Fruit fly (Drosophila melanogaster) whole organism, embryonic: Measurements from ENCODE around the gene AlaRS-m.

ENCODE experiments used
- CG10321 ChIP-seq: fragments of 200-800 bp; sonication (Bioruptor generic); IDR thresholded peaks from 2 replicates; pipeline ENCODE4 v1.3.6; 2022; ENCODE audit warnings: missing biosample characterization, missing genetic modification characterization
- CG11085 ChIP-seq: fragments of 200-800 bp; sonication (Bioruptor generic); IDR thresholded peaks from 2 replicates; pipeline ENCODE4 v1.3.6; 2022; ENCODE audit warnings: missing biosample characterization, missing genetic modification characterization
- CG11504 ChIP-seq: fragments of 200-800 bp; sonication (Bioruptor generic); optimal IDR thresholded peaks from 3 replicates; lab custom pipeline; 2019; ENCODE audit warnings: missing biosample characterization, mild to moderate bottlenecking, missing genetic modification characterization, moderate library complexity
- CG15514 ChIP-seq: fragments of 200-800 bp; sonication (Bioruptor generic); optimal IDR thresholded peaks from 3 replicates; lab custom pipeline; 2017; ENCODE audit warnings: missing biosample characterization, missing genetic modification characterization, mild to moderate bottlenecking, moderate library complexity, missing genetic modification reagents
- CG15696 ChIP-seq: fragments of 200-800 bp; sonication (Bioruptor generic); optimal IDR thresholded peaks from 2 replicates; lab custom pipeline; 2019; ENCODE audit warnings: missing biosample characterization, mild to moderate bottlenecking, missing genetic modification characterization, moderate library complexity
- CG17328 ChIP-seq: fragments of 200-800 bp; sonication (Bioruptor generic); IDR thresholded peaks from 2 replicates; pipeline ENCODE4 v1.3.6; 2022; ENCODE audit warnings: missing biosample characterization, missing genetic modification characterization
- CG18599 ChIP-seq: fragments of 200-800 bp; sonication (Bioruptor generic); optimal IDR thresholded peaks from 3 replicates; lab custom pipeline; 2017; ENCODE audit warnings: missing biosample characterization, missing genetic modification characterization, mild to moderate bottlenecking, moderate library complexity, missing genetic modification reagents
- CG2712 ChIP-seq: fragments of 200-800 bp; optimal IDR thresholded peaks from 3 replicates; lab custom pipeline; 2019; ENCODE audit warnings: missing biosample characterization, mild to moderate bottlenecking, missing genetic modification characterization, moderate library complexity
- CG31365 ChIP-seq: fragments of 200-800 bp; sonication (Bioruptor generic); optimal IDR thresholded peaks from 2 replicates; lab custom pipeline; 2018; ENCODE audit warnings: missing biosample characterization, mild to moderate bottlenecking, missing genetic modification characterization
- CG3838 ChIP-seq: fragments of 200-800 bp; sonication (Bioruptor generic); optimal IDR thresholded peaks from 3 replicates; lab custom pipeline; 2016; ENCODE audit warnings: missing biosample characterization, missing genetic modification characterization
- CG4424 ChIP-seq: fragments of 200-800 bp; sonication (Bioruptor generic); optimal IDR thresholded peaks from 3 replicates; lab custom pipeline; 2016; ENCODE audit warnings: missing biosample characterization, missing genetic modification characterization
- CG7271 ChIP-seq: fragments of 200-800 bp; sonication (Bioruptor generic); optimal IDR thresholded peaks from 2 replicates; lab custom pipeline; 2018; ENCODE audit warnings: missing biosample characterization, mild to moderate bottlenecking, missing genetic modification characterization, moderate library complexity
- CG7357 ChIP-seq: fragments of 200-800 bp; sonication (Bioruptor generic); IDR thresholded peaks from 3 replicates; pipeline ENCODE4 v1.3.6; 2022; ENCODE audit warnings: missing biosample characterization, missing genetic modification characterization
- CG7745 ChIP-seq: fragments of 200-800 bp; sonication (Bioruptor generic); optimal IDR thresholded peaks from 2 replicates; lab custom pipeline; 2018; ENCODE audit warnings: missing biosample characterization, mild to moderate bottlenecking, missing genetic modification characterization, moderate library complexity
- Dbx ChIP-seq: fragments of 200-800 bp; sonication (Bioruptor generic); IDR thresholded peaks from 3 replicates; pipeline ENCODE4 v1.3.6; 2022; ENCODE audit warnings: missing biosample characterization, missing genetic modification characterization
- HHEX ChIP-seq: fragments of 200-800 bp; sonication (Bioruptor generic); optimal IDR thresholded peaks from 3 replicates; lab custom pipeline; 2017; ENCODE audit warnings: missing biosample characterization, mild to moderate bottlenecking, missing genetic modification characterization, missing genetic modification reagents
- Hmr ChIP-seq: fragments of 200-800 bp; sonication (Bioruptor generic); optimal IDR thresholded peaks from 3 replicates; lab custom pipeline; 2017; ENCODE audit warnings: mild to moderate bottlenecking, missing biosample characterization, missing genetic modification reagents, missing genetic modification characterization
- Hr51 ChIP-seq, 2 experiments: fragments of 200-800 bp; sonication (Bioruptor generic); optimal IDR thresholded peaks; 2 replicates in 1 of 2; 3 replicates in 1 of 2; lab custom pipeline; 2016 to 2018; ENCODE audit warnings: missing biosample characterization in 2 of 2, missing genetic modification characterization in 2 of 2, mild to moderate bottlenecking in 1 of 2, moderate library complexity in 1 of 2
- Kr ChIP-seq: fragments of 200-800 bp; sonication (Bioruptor generic); optimal IDR thresholded peaks from 2 replicates; lab custom pipeline; 2017; ENCODE audit warnings: missing biosample characterization, mild to moderate bottlenecking, missing genetic modification characterization
- Mes4 ChIP-seq: fragments of 200-800 bp; sonication (Bioruptor generic); optimal IDR thresholded peaks from 2 replicates; lab custom pipeline; 2016; ENCODE audit warnings: missing biosample characterization, missing genetic modification characterization
- NK7.1 ChIP-seq: fragments of 200-800 bp; sonication (Bioruptor generic); optimal IDR thresholded peaks from 3 replicates; lab custom pipeline; 2016; ENCODE audit warnings: missing biosample characterization, missing genetic modification characterization
- Rx ChIP-seq: fragments of 200-800 bp; sonication (Bioruptor generic); IDR thresholded peaks from 2 replicates; pipeline ENCODE4 v1.3.6; 2022; ENCODE audit warnings: missing biosample characterization, missing genetic modification characterization
- aop ChIP-seq: fragments of 200-800 bp; sonication (Bioruptor generic); IDR thresholded peaks from 2 replicates; pipeline ENCODE4 v1.3.6; 2022; ENCODE audit warnings: missing biosample characterization, missing genetic modification characterization
- ato ChIP-seq: fragments of 200-800 bp; sonication (Bioruptor generic); IDR thresholded peaks from 2 replicates; pipeline ENCODE4 v1.3.6; 2022; ENCODE audit warnings: missing biosample characterization, missing genetic modification characterization; ENCODE audit not compliant: partially characterized antibody
- bcd ChIP-seq: fragments of 200-800 bp; sonication (Bioruptor generic); optimal IDR thresholded peaks from 2 replicates; lab custom pipeline; 2017; ENCODE audit warnings: missing biosample characterization, mild to moderate bottlenecking, missing genetic modification characterization
- cg ChIP-seq: fragments of 200-800 bp; sonication (Bioruptor generic); optimal IDR thresholded peaks from 3 replicates; lab custom pipeline; 2019; ENCODE audit warnings: missing biosample characterization, mild to moderate bottlenecking, missing genetic modification characterization, moderate library complexity
- dati ChIP-seq: fragments of 200-800 bp; sonication (Bioruptor generic); IDR thresholded peaks from 2 replicates; pipeline ENCODE4 v1.3.6; 2022; ENCODE audit warnings: missing biosample characterization, missing genetic modification characterization
- fd3F ChIP-seq: fragments of 200-800 bp; sonication (Bioruptor generic); optimal IDR thresholded peaks from 2 replicates; lab custom pipeline; 2018; ENCODE audit warnings: missing biosample characterization, mild to moderate bottlenecking, missing genetic modification characterization, moderate library complexity
- gce ChIP-seq: fragments of 200-800 bp; sonication (Bioruptor generic); IDR thresholded peaks from 3 replicates; pipeline ENCODE4 v1.3.6; 2022; ENCODE audit warnings: missing biosample characterization, missing genetic modification characterization
- gsb-n ChIP-seq: fragments of 200-800 bp; sonication (Bioruptor generic); optimal IDR thresholded peaks from 3 replicates; lab custom pipeline; 2018; ENCODE audit warnings: missing biosample characterization, mild to moderate bottlenecking, missing genetic modification characterization
- kay ChIP-seq: fragments of 200-800 bp; sonication (Bioruptor generic); optimal IDR thresholded peaks from 2 replicates; lab custom pipeline; 2016; ENCODE audit warnings: missing biosample characterization, missing genetic modification characterization
- nmo ChIP-seq: fragments of 200-800 bp; sonication (Bioruptor generic); optimal IDR thresholded peaks from 2 replicates; lab custom pipeline; 2018; ENCODE audit warnings: missing biosample characterization, mild to moderate bottlenecking, missing genetic modification characterization, moderate library complexity
- phol ChIP-seq: fragments of 200-800 bp; sonication (Bioruptor generic); optimal IDR thresholded peaks from 3 replicates; lab custom pipeline; 2018; ENCODE audit warnings: missing biosample characterization, mild to moderate bottlenecking, missing genetic modification characterization, moderate library complexity
- psq ChIP-seq: fragments of 200-800 bp; sonication (Bioruptor generic); optimal IDR thresholded peaks from 2 replicates; lab custom pipeline; 2017; ENCODE audit warnings: missing biosample characterization, missing genetic modification characterization
- shn ChIP-seq: fragments of 200-800 bp; sonication (Bioruptor generic); optimal IDR thresholded peaks from 3 replicates; lab custom pipeline; 2016; ENCODE audit warnings: missing biosample characterization, missing genetic modification characterization
- so ChIP-seq: fragments of 200-800 bp; sonication (Bioruptor generic); IDR thresholded peaks from 3 replicates; pipeline ENCODE4 v1.3.6; 2022; ENCODE audit warnings: missing biosample characterization, missing genetic modification characterization
- vfl ChIP-seq: fragments of 200-800 bp; sonication (Bioruptor generic); optimal IDR thresholded peaks from 2 replicates; lab custom pipeline; 2016; ENCODE audit warnings: missing biosample characterization, missing genetic modification characterization
- vnd ChIP-seq: fragments of 200-800 bp; sonication (Bioruptor generic); IDR thresholded peaks from 3 replicates; pipeline ENCODE4 v1.3.6; 2022; ENCODE audit warnings: missing biosample characterization, missing genetic modification characterization; ENCODE audit not compliant: partially characterized antibody
- vvl ChIP-seq: fragments of 200-800 bp; sonication (Bioruptor generic); IDR thresholded peaks from 2 replicates; pipeline ENCODE4 v1.3.6; 2022; ENCODE audit warnings: missing biosample characterization, missing genetic modification characterization
- zfh1 ChIP-seq: fragments of 200-800 bp; sonication (Bioruptor generic); IDR thresholded peaks from 3 replicates; pipeline ENCODE4 v1.3.6; 2022; ENCODE audit warnings: missing biosample characterization, missing genetic modification characterization

AlaRS-m gene

dm6 chr3L:5139312-5139711, 6.6 kb upstream of the AlaRS-m start, which contains the start of the genes Tcs5 and CHMP2B (continued):
- TF ChIP-seq NK7.1 (GFP tag; lab: Kevin White, UChicago) (peak; percentile 99), CG7357 (GFP tag; lab: Robert Waterston, UW) (peak; percentile 100), shn (GFP tag; lab: Kevin White, UChicago) (peak; percentile 99), vfl (peak; percentile 100), CG3838 (peak; percentile 99), CG11504 (tag; lab: Kevin White, UChicago) (peak; percentile 99), CG18599 (GFP tag; lab: Kevin White, UChicago) (peak; percentile 100), nmo (GFP tag; lab: Kevin White, UChicago) (peak; percentile 100), CG10321 (GFP tag; lab: Robert Waterston, UW) (peak; percentile 91), Rx (GFP tag; lab: Robert Waterston, UW) (peak; percentile 100), HHEX (GFP tag; lab: Kevin White, UChicago) (peak; percentile 100), zfh1 (peak; percentile 100), CG4424 (peak; percentile 100), CG17328 (GFP tag; lab: Robert Waterston, UW) (peak; percentile 100), dati (GFP tag; lab: Robert Waterston, UW) (peak; percentile 100), vnd (GFP tag; lab: Robert Waterston, UW) (no peak), psq (GFP tag; lab: Kevin White, UChicago) (peak; percentile 98), fd3F (GFP tag; lab: Kevin White, UChicago) (peak; percentile 100), CG31365 (tag; lab: Kevin White, UChicago) (peak; percentile 93), CG11085 (GFP tag; lab: Robert Waterston, UW) (peak; percentile 100), CG15696 (tag; lab: Kevin White, UChicago) (peak; percentile 100), vvl (GFP tag; lab: Robert Waterston, UW) (peak; percentile 100), CG7271 (tag; lab: Kevin White, UChicago) (peak; percentile 100), Mes4 (peak; percentile 99), CG15514 (GFP tag; lab: Kevin White, UChicago) (peak; percentile 96), gce (GFP tag; lab: Robert Waterston, UW) (peak; percentile 100), ato (GFP tag; lab: Robert Waterston, UW) (no peak), cg (GFP tag; lab: Kevin White, UChicago) (no peak), kay (GFP tag; lab: Kevin White, UChicago) (peak; percentile 96), Kr (GFP tag; lab: Kevin White, UChicago) (peak; percentile 94), CG2712 (tag; lab: Kevin White, UChicago) (peak; percentile 98), Dbx (GFP tag; lab: Robert Waterston, UW) (peak; percentile 100), Hmr (GFP tag; lab: Kevin White, UChicago) (peak; percentile 100), CG7745 (tag; lab: Kevin White, UChicago) (peak; percentile 96), so (peak; percentile 100), bcd (GFP tag; lab: Kevin White, UChicago) (peak; percentile 100), aop (GFP tag; lab: Robert Waterston, UW) (peak; percentile 99), phol (tag; lab: Kevin White, UChicago) (peak; percentile 100), gsb-n (peak; percentile 99), Hr51 (GFP tag; optimal IDR thresholded peaks at IDR 0.05; lab: Kevin White, UChicago) (peak; percentile 100)
